Worm (Caenorhabditis elegans) whole organism, midembryonic: Measurements from ENCODE around the gene C40H1.7.

ENCODE experiments used
- T22C8.4 ChIP-seq: fragments of 200-800 bp; sonication (Bioruptor generic); IDR thresholded peaks from 2 replicates; pipeline ENCODE4 v1.3.6; 2022; ENCODE audit warnings: missing genetic modification characterization, missing compliant biosample characterization
- cog-1 ChIP-seq: sonication (generic microtip); optimal IDR thresholded peaks from 2 replicates; lab custom pipeline; 2016; ENCODE audit warnings: missing genetic modification characterization, missing compliant biosample characterization
- flt-1 ChIP-seq: fragments of 200-800 bp; sonication (Bioruptor generic); IDR thresholded peaks from 2 replicates; pipeline ENCODE4 v1.3.6; 2022; ENCODE audit warnings: missing genetic modification characterization, missing compliant biosample characterization
- klf-2 ChIP-seq: fragments of 200-800 bp; sonication (Bioruptor generic); conservative IDR thresholded peaks from 2 replicates; pipeline ENCODE4 v1.3.6; 2022; ENCODE audit warnings: missing genetic modification reagents, missing genetic modification characterization, missing compliant biosample characterization
- ref-1 ChIP-seq: fragments of 200-800 bp; sonication (Bioruptor generic); conservative IDR thresholded peaks from 2 replicates; pipeline ENCODE4 v1.3.6; 2022; ENCODE audit warnings: missing genetic modification reagents, missing genetic modification characterization, missing compliant biosample characterization
- tab-1 ChIP-seq: fragments of 200-800 bp; sonication (Bioruptor generic); IDR thresholded peaks from 2 replicates; pipeline ENCODE4 v1.3.6; 2022; ENCODE audit warnings: missing genetic modification characterization, missing compliant biosample characterization
- ztf-23 ChIP-seq: fragments of 200-800 bp; sonication (Bioruptor generic); IDR thresholded peaks from 2 replicates; pipeline ENCODE4 v1.3.6; 2022; ENCODE audit warnings: missing genetic modification reagents, missing genetic modification characterization, missing compliant biosample characterization

ce11 chrIII:9327910-9328309 is 3.1 kb downstream of the C40H1.7 start:
- no peak for TF ChIP-seq flt-1
- TF ChIP-seq tab-1 (GFP tag; lab: Robert Waterston, UW): no peak
- no peak for TF ChIP-seq ztf-23
- no peak for TF ChIP-seq T22C8.4
- no peak for TF ChIP-seq cog-1
- TF ChIP-seq klf-2 (GFP tag; lab: Robert Waterston, UW): no peak
- TF ChIP-seq ref-1: no peak
